Worm (Caenorhabditis elegans) whole organism, L3 larva: ENCODE measurements around the gene rmd-6.

ENCODE experiments used
- R02D3.7 ChIP-seq: fragments of 150-350 bp; optimal IDR thresholded peaks from 2 replicates; lab custom pipeline; 2014; ENCODE audit warnings: missing biosample characterization, missing genetic modification characterization
- ZK546.5 ChIP-seq: sonication (generic microtip); optimal IDR thresholded peaks from 2 replicates; lab custom pipeline; 2017; ENCODE audit warnings: missing biosample characterization, missing genetic modification characterization
- ceh-28 ChIP-seq: fragments of 150-350 bp; optimal IDR thresholded peaks from 2 replicates; lab custom pipeline; 2014; ENCODE audit warnings: missing biosample characterization, missing genetic modification reagents, missing genetic modification characterization
- daf-12 ChIP-seq: fragments of 150-350 bp; optimal IDR thresholded peaks from 2 replicates; lab custom pipeline; 2014; ENCODE audit warnings: missing biosample characterization, missing genetic modification reagents, missing genetic modification characterization
- egl-27 ChIP-seq: sonication (generic microtip); optimal IDR thresholded peaks from 4 replicates; lab custom pipeline; 2017; ENCODE audit warnings: missing biosample characterization, missing genetic modification reagents, missing genetic modification characterization
- elt-1 ChIP-seq: fragments of 150-350 bp; optimal IDR thresholded peaks from 2 replicates; lab custom pipeline; 2014; ENCODE audit warnings: missing biosample characterization, missing genetic modification characterization
- elt-2 ChIP-seq: sonication (generic microtip); optimal IDR thresholded peaks from 2 replicates; lab custom pipeline; 2016; ENCODE audit warnings: missing genetic modification reagents, mild to moderate bottlenecking, missing genetic modification characterization, missing compliant biosample characterization
- fkh-10 ChIP-seq: sonication (generic microtip); optimal IDR thresholded peaks from 2 replicates; lab custom pipeline; 2017; ENCODE audit warnings: missing biosample characterization, missing genetic modification reagents, missing genetic modification characterization
- fkh-2 ChIP-seq: fragments of 150-350 bp; optimal IDR thresholded peaks from 2 replicates; lab custom pipeline; 2014; ENCODE audit warnings: missing biosample characterization, missing genetic modification reagents, missing genetic modification characterization
- fos-1 ChIP-seq: fragments of 150-350 bp; optimal IDR thresholded peaks from 2 replicates; lab custom pipeline; 2014; ENCODE audit warnings: missing biosample characterization, missing genetic modification characterization
- hmg-11 ChIP-seq: sonication (generic microtip); optimal IDR thresholded peaks from 2 replicates; lab custom pipeline; 2016; ENCODE audit warnings: missing genetic modification characterization, missing compliant biosample characterization
- jun-1 ChIP-seq: fragments of 150-350 bp; optimal IDR thresholded peaks from 2 replicates; lab custom pipeline; 2014; ENCODE audit warnings: missing biosample characterization, missing genetic modification reagents, missing genetic modification characterization
- lin-15B ChIP-seq: fragments of 150-350 bp; optimal IDR thresholded peaks from 2 replicates; lab custom pipeline; 2014; ENCODE audit warnings: missing biosample characterization, missing genetic modification characterization
- lin-39 ChIP-seq: fragments of 150-350 bp; optimal IDR thresholded peaks from 2 replicates; lab custom pipeline; 2018; ENCODE audit warnings: missing biosample characterization, missing genetic modification reagents, missing genetic modification characterization
- lsy-12 ChIP-seq: sonication (generic microtip); optimal IDR thresholded peaks from 2 replicates; lab custom pipeline; 2016; ENCODE audit warnings: mild to moderate bottlenecking, missing genetic modification characterization, missing compliant biosample characterization
- mdl-1 ChIP-seq: fragments of 150-350 bp; optimal IDR thresholded peaks from 2 replicates; lab custom pipeline; 2014; ENCODE audit warnings: missing biosample characterization, missing genetic modification characterization
- mml-1 ChIP-seq: fragments of 150-350 bp; sonication (generic microtip); optimal IDR thresholded peaks from 3 replicates; lab custom pipeline; 2014; ENCODE audit warnings: missing biosample characterization, missing genetic modification characterization
- nfya-1 ChIP-seq: sonication (generic microtip); optimal IDR thresholded peaks from 2 replicates; lab custom pipeline; 2017; ENCODE audit warnings: missing genetic modification characterization, mild to moderate bottlenecking, missing compliant biosample characterization, antibody characterized with exemption, moderate library complexity; ENCODE audit not compliant: insufficient read depth
- nhr-11 ChIP-seq: fragments of 150-350 bp; optimal IDR thresholded peaks from 2 replicates; lab custom pipeline; 2014; ENCODE audit warnings: missing biosample characterization, missing genetic modification characterization
- nhr-12 ChIP-seq: fragments of 150-350 bp; optimal IDR thresholded peaks from 2 replicates; lab custom pipeline; 2014; ENCODE audit warnings: missing biosample characterization, missing genetic modification characterization
- nhr-23 ChIP-seq: fragments of 150-350 bp; optimal IDR thresholded peaks from 2 replicates; lab custom pipeline; 2014; ENCODE audit warnings: missing biosample characterization, missing genetic modification reagents, missing genetic modification characterization
- nhr-237 ChIP-seq: fragments of 150-350 bp; optimal IDR thresholded peaks from 2 replicates; lab custom pipeline; 2014; ENCODE audit warnings: missing biosample characterization, missing genetic modification characterization
- nhr-25 ChIP-seq: sonication (generic microtip); optimal IDR thresholded peaks from 2 replicates; lab custom pipeline; 2017; ENCODE audit warnings: missing biosample characterization, missing genetic modification characterization
- nhr-28 ChIP-seq: fragments of 150-350 bp; optimal IDR thresholded peaks from 2 replicates; lab custom pipeline; 2014; ENCODE audit warnings: missing biosample characterization, missing genetic modification characterization
- nhr-67 ChIP-seq: fragments of 150-350 bp; optimal IDR thresholded peaks from 2 replicates; lab custom pipeline; 2014; ENCODE audit warnings: missing biosample characterization, missing genetic modification characterization
- nhr-76 ChIP-seq: fragments of 150-350 bp; sonication (generic microtip); optimal IDR thresholded peaks from 5 replicates; lab custom pipeline; 2014; ENCODE audit warnings: missing biosample characterization, missing genetic modification characterization
- nhr-77 ChIP-seq: fragments of 150-350 bp; optimal IDR thresholded peaks from 2 replicates; lab custom pipeline; 2014; ENCODE audit warnings: missing biosample characterization, missing genetic modification characterization
- pha-4 ChIP-seq: fragments of 150-350 bp; optimal IDR thresholded peaks from 2 replicates; lab custom pipeline; 2014; ENCODE audit warnings: missing biosample characterization, missing genetic modification reagents, missing genetic modification characterization
- pqm-1 ChIP-seq: fragments of 150-350 bp; optimal IDR thresholded peaks from 2 replicates; lab custom pipeline; 2017; ENCODE audit warnings: missing biosample characterization, missing genetic modification characterization, inconsistent platforms
- sea-2 ChIP-seq: fragments of 150-350 bp; sonication (generic microtip); optimal IDR thresholded peaks from 4 replicates; lab custom pipeline; 2014; ENCODE audit warnings: missing biosample characterization, missing genetic modification reagents, missing genetic modification characterization
- skn-1 ChIP-seq: fragments of 150-350 bp; optimal IDR thresholded peaks from 2 replicates; lab custom pipeline; 2014; ENCODE audit warnings: missing biosample characterization, missing genetic modification characterization
- snpc-4 ChIP-seq: fragments of 150-350 bp; optimal IDR thresholded peaks from 2 replicates; lab custom pipeline; 2014; ENCODE audit warnings: missing biosample characterization, missing genetic modification characterization
- tbx-2 ChIP-seq: sonication (generic microtip); optimal IDR thresholded peaks from 2 replicates; lab custom pipeline; 2016; ENCODE audit warnings: mild to moderate bottlenecking, missing genetic modification characterization, missing compliant biosample characterization
- unc-62 ChIP-seq: fragments of 150-350 bp; sonication (generic microtip); optimal IDR thresholded peaks from 4 replicates; lab custom pipeline; 2014; ENCODE audit warnings: missing biosample characterization, missing genetic modification reagents, missing genetic modification characterization
- ztf-11 ChIP-seq: fragments of 150-350 bp; optimal IDR thresholded peaks from 2 replicates; lab custom pipeline; 2014; ENCODE audit warnings: missing biosample characterization, missing genetic modification characterization

rmd-6 gene

ce11 chrIV:5090993-5091793 lies 22.5 kb downstream of the rmd-6 start, which contains the start of the genes snpn-1 and C02B10.4 (continued):
- TF ChIP-seq egl-27 (tag; lab: Kevin White, UChicago) (no peak), fos-1 (tag; lab: Kevin White, UChicago) (no peak)

- TF ChIP-seq nhr-76 (tag; lab: Kevin White, UChicago): no peak
- no peak for TF ChIP-seq nhr-77 (tag; lab: Kevin White, UChicago)
- TF ChIP-seq lin-39 (tag; lab: Kevin White, UChicago): no peak
- TF ChIP-seq nhr-11 (tag; lab: Kevin White, UChicago): no peak
- TF ChIP-seq skn-1: no peak
- no peak for TF ChIP-seq lin-15B (tag; lab: Kevin White, UChicago)
- no peak for TF ChIP-seq mdl-1 (tag; lab: Kevin White, UChicago)
- no peak for TF ChIP-seq elt-1
- TF ChIP-seq jun-1 (tag; lab: Kevin White, UChicago): no peak
- TF ChIP-seq nhr-25 (tag; lab: Kevin White, UChicago): no peak
- TF ChIP-seq pqm-1 (tag; lab: Kevin White, UChicago): no peak
- TF ChIP-seq fos-1 (tag; lab: Kevin White, UChicago): no peak
- no peak for TF ChIP-seq elt-2
- no peak for TF ChIP-seq ZK546.5
- TF ChIP-seq hmg-11 (tag; lab: Kevin White, UChicago): no peak
- no peak for TF ChIP-seq tbx-2 (tag; lab: Kevin White, UChicago)
- TF ChIP-seq nhr-237 (tag; lab: Kevin White, UChicago): no peak
- no peak for TF ChIP-seq nhr-28 (tag; lab: Kevin White, UChicago)
- TF ChIP-seq lsy-12 (tag; lab: Kevin White, UChicago): no peak
- no peak for TF ChIP-seq daf-12 (tag; lab: Kevin White, UChicago)
These were observed 24.8 kb downstream of the rmd-6 start for ce11 chrIV:5093462-5093861.

- TF ChIP-seq ztf-11 (tag; lab: Kevin White, UChicago) (no peak), ceh-28 (no peak), R02D3.7 (tag; lab: Kevin White, UChicago) (no peak), nhr-23 (tag; lab: Kevin White, UChicago) (no peak), mml-1 (no peak), fkh-2 (tag; lab: Kevin White, UChicago) (no peak), nhr-11 (tag; lab: Kevin White, UChicago) (no peak), hmg-11 (tag; lab: Kevin White, UChicago) (peak; percentile 19), nfya-1 (tag; lab: Kevin White, UChicago) (peak; percentile 57), fos-1 (tag; lab: Kevin White, UChicago) (no peak), sea-2 (GFP tag; lab: Kevin White, UChicago) (no peak), skn-1 (no peak), unc-62 (GFP tag; lab: Kevin White, UChicago) (no peak), egl-27 (tag; lab: Kevin White, UChicago) (peak; percentile 4), nhr-12 (tag; lab: Kevin White, UChicago) (no peak), fkh-10 (GFP tag; lab: Kevin White, UChicago) (no peak), snpc-4 (tag; lab: Kevin White, UChicago) (peak; percentile 4), elt-2 (no peak), daf-12 (tag; lab: Kevin White, UChicago) (no peak), jun-1 (tag; lab: Kevin White, UChicago) (no peak), nhr-77 (tag; lab: Kevin White, UChicago) (no peak), lsy-12 (tag; lab: Kevin White, UChicago) (no peak), nhr-25 (tag; lab: Kevin White, UChicago) (no peak), lin-15B (tag; lab: Kevin White, UChicago) (no peak), nhr-237 (tag; lab: Kevin White, UChicago) (no peak), pha-4 (tag; lab: Kevin White, UChicago) (peak; percentile 46), lin-39 (tag; lab: Kevin White, UChicago) (peak; percentile 80), pqm-1 (tag; lab: Kevin White, UChicago) (no peak), nhr-76 (tag; lab: Kevin White, UChicago) (no peak), nhr-67 (tag; lab: Kevin White, UChicago) (no peak), nhr-28 (tag; lab: Kevin White, UChicago) (no peak)
These were observed 31.5 kb downstream of the rmd-6 start for ce11 chrIV:5100145-5100544.
